Fruit fly (Drosophila melanogaster): Measurements from ENCODE around the gene ouib.

Gene ouib

dm6 chr3R:8746354-8746753, 21.1 kb downstream of the ouib start (continued):
- TF ChIP-seq lab (GFP tag; optimal IDR thresholded peaks at IDR 0.05) (peak; percentile 59), cas (GFP tag; IDR thresholded peaks at IDR 0.05) (no peak), CG7372 (GFP tag; IDR thresholded peaks at IDR 0.05) (no peak), CG6654 (GFP tag; optimal IDR thresholded peaks at IDR 0.05) (no peak), row (GFP tag; IDR thresholded peaks at IDR 0.05) (peak; percentile 69), Sox100B (GFP tag; optimal IDR thresholded peaks at IDR 0.05) (peak; percentile 68), cg (GFP tag; optimal IDR thresholded peaks at IDR 0.05) (no peak), knrl (GFP tag; IDR thresholded peaks at IDR 0.05; ENCODE audit: partially characterized antibody) (no peak), CG6813 (GFP tag; optimal IDR thresholded peaks at IDR 0.05) (peak; percentile 45), lilli (GFP tag; optimal IDR thresholded peaks at IDR 0.05) (peak; percentile 58), CG9797 (GFP tag; optimal IDR thresholded peaks at IDR 0.05) (no peak), CG16813 (GFP tag; IDR thresholded peaks at IDR 0.05; ENCODE audit: partially characterized antibody) (no peak), CG1024 (GFP tag; IDR thresholded peaks at IDR 0.05) (peak; percentile 42; the same call in 1 of the 2 replicates), ewg (GFP tag; optimal IDR thresholded peaks at IDR 0.05) (peak; percentile 33), dimm (GFP tag; IDR thresholded peaks at IDR 0.05) (0 out of 2 replicates have a peak, but pooled peaks have one; percentile 28), CG9437 (GFP tag; optimal IDR thresholded peaks at IDR 0.05) (no peak), CG10366 (GFP tag; IDR thresholded peaks at IDR 0.05) (0 out of 2 replicates have a peak, but pooled peaks have one; percentile 21), Eip74EF (GFP tag; optimal IDR thresholded peaks at IDR 0.05) (peak in 1 of 2 experiments; percentile 19), CG43689 (GFP tag; IDR thresholded peaks at IDR 0.05) (0 out of 2 replicates have a peak, but pooled peaks have one; percentile 34), so (GFP tag; IDR thresholded peaks at IDR 0.05) (peak; percentile 65; the same call in 2 of the 3 replicates), CG5180 (GFP tag; optimal IDR thresholded peaks at IDR 0.05) (peak; percentile 27), nmo (GFP tag; optimal IDR thresholded peaks at IDR 0.05) (peak; percentile 70), da (GFP tag; optimal IDR thresholded peaks at IDR 0.05) (no peak), unpg (GFP tag; optimal IDR thresholded peaks at IDR 0.05) (peak; percentile 77), sqz (GFP tag; optimal IDR thresholded peaks at IDR 0.05) (no peak), fd64A (GFP tag; optimal IDR thresholded peaks at IDR 0.05) (no peak), CG12219 (GFP tag; optimal IDR thresholded peaks at IDR 0.05) (peak; percentile 15), twi (tag; optimal IDR thresholded peaks at IDR 0.05) (no peak), sc (optimal IDR thresholded peaks at IDR 0.05) (no peak), sc (GFP tag; optimal IDR thresholded peaks at IDR 0.05) (peak; percentile 41), CG11504 (tag; optimal IDR thresholded peaks at IDR 0.05) (peak; percentile 79), CG34224 (GFP tag; IDR thresholded peaks at IDR 0.05; ENCODE audit: partially characterized antibody) (no peak), CG2202 (tag; optimal IDR thresholded peaks at IDR 0.05) (no peak), p53 (GFP tag; optimal IDR thresholded peaks at IDR 0.05) (no peak), br (optimal IDR thresholded peaks at IDR 0.05) (no peak), CG12769 (tag; optimal IDR thresholded peaks at IDR 0.05) (peak; percentile 7), shn (GFP tag; optimal IDR thresholded peaks at IDR 0.05) (no peak), eve (GFP tag; optimal IDR thresholded peaks at IDR 0.05) (peak in 1 of 2 experiments; percentile 84), Aef1 (GFP tag; IDR thresholded peaks at IDR 0.05) (no peak), CG12155 (GFP tag; optimal IDR thresholded peaks at IDR 0.05) (peak; percentile 29), CG17361 (GFP tag; IDR thresholded peaks at IDR 0.05) (peak; percentile 71; the same call in 2 of the 3 replicates), gro (GFP tag; optimal IDR thresholded peaks at IDR 0.05) (no peak), CG2712 (tag; optimal IDR thresholded peaks at IDR 0.05) (peak; percentile 76), tgo (GFP tag; IDR thresholded peaks at IDR 0.05) (peak; percentile 60), Hmr (GFP tag; optimal IDR thresholded peaks at IDR 0.05) (no peak), ham (GFP tag; IDR thresholded peaks at IDR 0.05) (no peak), CG30431 (GFP tag; optimal IDR thresholded peaks at IDR 0.05) (peak; percentile 51), ERR (GFP tag; optimal IDR thresholded peaks at IDR 0.05) (no peak), Ets65A (GFP tag) (no peak), Dll (GFP tag; IDR thresholded peaks at IDR 0.05; ENCODE audit: partially characterized antibody) (no peak), tin (GFP tag; optimal IDR thresholded peaks at IDR 0.05) (peak; percentile 64)
